Fruit fly (Drosophila melanogaster) Kc167 (cell line): Measurements from ENCODE around the gene Chrac-16.

ENCODE experiments used
- Myc ChIP-seq: fragments of >200 bp; optimal IDR thresholded peaks from 2 replicates; lab custom pipeline; 2017; ENCODE audit warnings: missing external identifiers
- Sin3A ChIP-seq: fragments of >200 bp; optimal IDR thresholded peaks from 2 replicates; lab custom pipeline; 2018; ENCODE audit warnings: missing external identifiers
- h ChIP-seq: fragments of >200 bp; optimal IDR thresholded peaks from 3 replicates; lab custom pipeline; 2018; ENCODE audit warnings: missing external identifiers
- insv ChIP-seq: fragments of >200 bp; optimal IDR thresholded peaks from 3 replicates; lab custom pipeline; 2018; ENCODE audit warnings: missing external identifiers
- psq ChIP-seq: fragments of >200 bp; optimal IDR thresholded peaks from 2 replicates; lab custom pipeline; 2017; ENCODE audit warnings: missing external identifiers
- ttk ChIP-seq: sonication (Bioruptor generic); optimal IDR thresholded peaks from 2 replicates; lab custom pipeline; 2017; ENCODE audit warnings: missing external identifiers

Gene Chrac-16

DNA sequence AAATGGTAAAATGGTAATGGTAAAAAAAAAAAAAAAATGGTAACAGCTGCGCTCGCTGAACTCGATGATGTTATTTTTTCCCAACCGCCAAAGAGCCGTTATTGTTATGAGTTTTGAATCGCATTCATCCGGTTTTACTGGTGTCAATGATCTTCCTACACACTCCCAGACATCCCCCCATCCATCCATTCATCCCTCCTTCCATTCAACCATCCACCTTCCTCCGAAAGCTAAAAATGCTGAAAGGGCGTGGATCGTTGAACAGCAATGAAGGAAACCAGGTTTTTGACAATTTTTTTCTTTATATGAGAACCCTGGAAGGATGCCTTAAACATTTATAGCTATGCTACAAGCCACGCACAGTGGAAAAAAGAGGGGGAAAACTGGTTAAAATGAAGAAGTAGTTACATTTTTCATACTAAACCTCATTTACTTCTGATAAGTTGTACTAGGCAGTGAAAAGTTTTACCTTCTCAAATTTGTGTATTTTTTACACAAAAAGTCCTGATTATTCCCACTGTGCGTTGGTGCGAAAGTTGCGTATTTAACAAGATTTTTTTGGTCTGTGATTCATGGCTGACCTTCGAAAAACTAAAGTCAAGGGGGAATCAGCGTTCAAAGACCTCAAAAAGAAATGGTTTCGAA is 17.7 kb downstream of the Chrac-16 start:
- no peak for TF ChIP-seq Myc (lab: Kevin White, UChicago)
- no peak for TF ChIP-seq ttk
- no peak for TF ChIP-seq insv (lab: Kevin White, UChicago)
- TF ChIP-seq Sin3A, result no peak
- TF ChIP-seq psq (lab: Kevin White, UChicago), result no peak
- TF ChIP-seq h (lab: Kevin White, UChicago), result no peak

DNA sequence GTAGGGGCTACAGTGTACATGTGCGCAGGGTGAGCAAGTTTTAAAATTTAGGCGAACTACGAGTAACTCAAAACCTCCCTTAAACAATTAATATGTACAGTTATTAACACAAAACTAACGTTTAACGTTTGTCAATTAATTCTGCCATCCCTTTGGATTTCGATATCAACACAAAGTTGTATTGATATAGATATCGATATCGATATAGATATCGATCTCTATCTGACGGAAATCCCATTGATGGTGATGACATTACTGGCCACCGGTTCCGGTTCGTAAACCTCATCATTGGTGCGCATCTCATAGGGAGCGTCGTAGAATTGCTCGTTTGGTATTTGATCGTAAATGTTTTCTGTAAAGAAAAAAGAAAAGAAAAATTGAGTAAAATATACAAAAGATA is 24.5 kb downstream of the Chrac-16 start:
- TF ChIP-seq psq (lab: Kevin White, UChicago), result no peak
- TF ChIP-seq Myc (lab: Kevin White, UChicago), result no peak
- no peak for TF ChIP-seq ttk
- TF ChIP-seq h (lab: Kevin White, UChicago), result no peak
- no peak for TF ChIP-seq insv (lab: Kevin White, UChicago)
- no peak for TF ChIP-seq Sin3A

DNA sequence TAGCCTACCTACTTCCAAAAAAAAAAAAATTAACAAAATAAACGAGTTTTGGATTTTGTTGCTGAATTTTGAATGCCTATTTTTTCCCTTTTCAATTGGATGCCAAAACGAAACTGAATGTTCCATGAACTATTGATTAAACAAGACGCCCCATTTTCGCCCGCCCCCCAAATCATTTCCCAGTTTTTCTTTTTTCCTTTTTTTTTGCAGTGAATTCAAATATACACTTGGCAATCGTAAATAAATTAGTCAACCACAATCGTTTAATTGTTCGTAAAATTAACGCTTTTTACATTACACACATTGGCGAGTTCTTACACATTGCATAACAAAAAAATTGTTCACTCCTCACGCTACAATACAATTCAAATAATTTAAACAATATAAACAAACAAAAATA is 25.1 kb downstream of the Chrac-16 start, which contains the start of gene CG18130:
CG18130 (minus strand) TSS at position 101 of the 400 bp plus-strand sequence.
- no peak for TF ChIP-seq Sin3A

DNA sequence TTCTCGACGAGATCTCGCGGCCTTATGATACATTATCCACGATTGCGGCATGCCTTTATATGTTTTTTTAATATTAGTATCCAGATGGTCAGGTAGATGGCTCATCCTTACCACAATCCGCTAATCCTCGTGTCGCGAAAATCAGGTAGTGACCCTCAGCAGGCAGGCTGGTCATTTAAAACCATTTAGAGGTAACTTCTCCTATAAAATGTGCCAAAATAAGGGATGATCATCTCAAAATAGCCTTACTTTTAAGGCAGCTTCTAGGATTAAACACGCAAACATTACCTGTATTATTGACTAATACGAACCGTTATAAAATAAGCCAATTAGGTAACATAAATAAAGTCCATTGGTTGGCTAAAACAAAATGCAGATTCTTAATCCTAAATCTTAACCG is 28.8 kb downstream of the Chrac-16 start, which contains the start of gene tsg:
tsg (minus strand) TSS at position 37 of the 400 bp plus-strand sequence.
- no peak for TF ChIP-seq Sin3A
- no peak for TF ChIP-seq h (lab: Kevin White, UChicago)
- TF ChIP-seq psq (lab: Kevin White, UChicago), result no peak

DNA sequence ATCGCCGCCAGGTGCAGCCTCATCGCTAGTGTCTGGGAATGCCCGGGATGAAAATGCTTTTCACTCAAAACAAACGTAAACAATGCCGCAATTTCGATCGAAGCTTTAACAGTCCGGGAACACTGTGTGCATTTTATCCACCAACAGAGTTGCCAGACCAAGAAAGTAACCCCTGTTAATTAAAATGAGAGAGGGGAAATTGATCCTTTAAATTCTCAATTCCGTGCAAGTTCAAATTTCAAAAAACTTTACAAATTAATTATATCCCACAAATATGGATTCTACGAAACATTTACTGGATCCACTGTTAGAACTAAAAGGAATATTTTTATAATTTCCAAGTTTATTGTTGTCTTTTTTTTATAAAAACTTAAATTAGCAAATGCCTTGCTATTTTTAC is 30.1 kb downstream of the Chrac-16 start, which contains the start of gene gd:
gd (minus strand) TSS at position 101 of the 400 bp plus-strand sequence.
- no peak for TF ChIP-seq insv (lab: Kevin White, UChicago)
- TF ChIP-seq Myc (lab: Kevin White, UChicago), result no peak
- no peak for TF ChIP-seq h (lab: Kevin White, UChicago)
- TF ChIP-seq Sin3A, result no peak
- no peak for TF ChIP-seq psq (lab: Kevin White, UChicago)
- no peak for TF ChIP-seq ttk

DNA sequence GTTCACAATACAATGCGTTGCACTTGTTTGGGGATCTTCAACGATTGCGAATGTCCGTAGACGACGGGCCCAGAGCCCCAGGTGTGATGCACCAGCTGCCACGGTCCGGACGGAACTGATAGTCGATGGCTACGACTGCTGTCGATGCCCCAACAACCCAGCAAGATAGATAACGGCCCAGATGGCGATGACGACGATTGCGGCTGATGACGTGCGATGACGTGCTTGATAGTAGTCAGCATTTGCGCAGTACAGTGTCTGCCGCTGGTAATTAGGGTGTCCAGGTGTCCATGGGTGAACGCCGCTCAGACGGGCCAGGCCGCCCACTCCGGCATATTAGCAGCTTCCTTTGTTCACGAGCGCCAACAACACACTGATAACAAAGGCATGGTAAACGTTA is 32.8 kb downstream of the Chrac-16 start, which contains the start of gene cac:
cac (minus strand) TSS at position 101 of the 400 bp plus-strand sequence.
- no peak for TF ChIP-seq insv (lab: Kevin White, UChicago)
- TF ChIP-seq psq (lab: Kevin White, UChicago), result no peak
- no peak for TF ChIP-seq ttk
- TF ChIP-seq Myc (lab: Kevin White, UChicago), result no peak
- TF ChIP-seq Sin3A, result no peak
- no peak for TF ChIP-seq h (lab: Kevin White, UChicago)

DNA sequence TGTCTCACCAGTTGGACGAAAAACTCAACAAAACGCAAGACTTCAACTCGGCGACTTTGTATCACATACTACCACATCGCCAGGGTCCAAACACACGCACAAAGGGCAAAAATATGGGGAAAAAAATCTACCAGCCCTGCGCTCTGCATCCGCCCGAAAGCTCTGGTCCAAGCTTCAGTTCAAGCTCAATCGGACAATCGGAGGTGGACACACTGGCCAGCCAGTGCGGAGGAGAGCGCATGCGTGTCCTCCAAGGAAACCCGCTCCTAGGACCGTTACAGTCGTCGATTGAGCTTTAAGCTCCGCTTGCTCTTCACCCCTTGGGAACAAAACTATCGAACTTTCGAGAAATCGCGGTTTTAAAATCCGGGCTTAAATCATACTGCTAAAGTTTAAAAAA is 33.9 kb downstream of the Chrac-16 start:
- TF ChIP-seq ttk (no peak), h (lab: Kevin White, UChicago) (no peak), insv (lab: Kevin White, UChicago) (no peak), Myc (lab: Kevin White, UChicago) (no peak), psq (lab: Kevin White, UChicago) (no peak), Sin3A (no peak)
